Fruit fly (Drosophila melanogaster) whole organism, embryonic: ENCODE results near the gene Rab5.

Experiments
- B-H1 ChIP-seq: fragments of 200-800 bp; sonication (Bioruptor generic); IDR thresholded peaks from 3 replicates; pipeline ENCODE4 v1.3.6; 2022; ENCODE audit warnings: missing biosample characterization, missing genetic modification characterization
- C15 ChIP-seq: fragments of 200-800 bp; sonication (Bioruptor generic); IDR thresholded peaks from 3 replicates; pipeline ENCODE4 v1.3.6; 2022; ENCODE audit warnings: missing biosample characterization, missing genetic modification characterization
- CG13624 ChIP-seq: fragments of 200-800 bp; sonication (Bioruptor generic); optimal IDR thresholded peaks from 2 replicates; lab custom pipeline; 2016; ENCODE audit warnings: missing biosample characterization, missing genetic modification characterization
- CG15269 ChIP-seq: fragments of 200-800 bp; sonication (Bioruptor generic); optimal IDR thresholded peaks from 2 replicates; lab custom pipeline; 2018; ENCODE audit warnings: missing biosample characterization, mild to moderate bottlenecking, missing genetic modification characterization, moderate library complexity
- CG1529 ChIP-seq: fragments of 200-800 bp; sonication (Bioruptor generic); optimal IDR thresholded peaks from 3 replicates; lab custom pipeline; 2018; ENCODE audit warnings: missing biosample characterization, missing genetic modification characterization
- CG15479 ChIP-seq: fragments of 200-800 bp; sonication (Bioruptor generic); optimal IDR thresholded peaks from 3 replicates; lab custom pipeline; 2019; ENCODE audit warnings: missing biosample characterization, mild to moderate bottlenecking, missing genetic modification characterization, moderate library complexity
- CG1602 ChIP-seq: fragments of 200-800 bp; sonication (Bioruptor generic); optimal IDR thresholded peaks from 3 replicates; lab custom pipeline; 2016; ENCODE audit warnings: missing biosample characterization, missing genetic modification characterization
- CG1603 ChIP-seq: fragments of 200-800 bp; sonication (Bioruptor generic); optimal IDR thresholded peaks from 2 replicates; lab custom pipeline; 2019; ENCODE audit warnings: missing biosample characterization, mild to moderate bottlenecking, missing genetic modification characterization, moderate library complexity
- CG17385 ChIP-seq: fragments of 200-800 bp; sonication (Bioruptor generic); optimal IDR thresholded peaks from 3 replicates; lab custom pipeline; 2018; ENCODE audit warnings: missing biosample characterization, mild to moderate bottlenecking, missing genetic modification characterization
- CG2712 ChIP-seq: fragments of 200-800 bp; optimal IDR thresholded peaks from 3 replicates; lab custom pipeline; 2019; ENCODE audit warnings: missing biosample characterization, mild to moderate bottlenecking, missing genetic modification characterization, moderate library complexity
- CG32767 ChIP-seq: fragments of 200-800 bp; sonication (Bioruptor generic); IDR thresholded peaks from 2 replicates; pipeline ENCODE4 v1.3.6; 2022; ENCODE audit warnings: missing biosample characterization, missing genetic modification characterization
- CG34376 ChIP-seq: fragments of 200-800 bp; sonication (Bioruptor generic); optimal IDR thresholded peaks from 2 replicates; lab custom pipeline; 2018; ENCODE audit warnings: missing biosample characterization, mild to moderate bottlenecking, missing genetic modification characterization
- CG6654 ChIP-seq: fragments of 200-800 bp; sonication (Bioruptor generic); optimal IDR thresholded peaks from 2 replicates; lab custom pipeline; 2017; ENCODE audit warnings: missing biosample characterization, mild to moderate bottlenecking, missing genetic modification characterization
- CG6689 ChIP-seq: fragments of 200-800 bp; sonication (Bioruptor generic); IDR thresholded peaks from 2 replicates; pipeline ENCODE4 v1.3.6; 2022; ENCODE audit warnings: missing biosample characterization, missing genetic modification characterization
- CG7556 ChIP-seq: fragments of 200-800 bp; sonication (Bioruptor generic); optimal IDR thresholded peaks from 2 replicates; lab custom pipeline; 2017; ENCODE audit warnings: missing biosample characterization, mild to moderate bottlenecking, missing genetic modification characterization
- D19B ChIP-seq: fragments of 200-800 bp; sonication (Bioruptor generic); optimal IDR thresholded peaks from 2 replicates; lab custom pipeline; 2017; ENCODE audit warnings: missing biosample characterization, mild to moderate bottlenecking, missing genetic modification characterization
- Deaf1 ChIP-seq: fragments of 200-800 bp; optimal IDR thresholded peaks from 3 replicates; lab custom pipeline; 2019; ENCODE audit warnings: missing biosample characterization, mild to moderate bottlenecking, missing genetic modification characterization, moderate library complexity
- Dek ChIP-seq: fragments of 200-800 bp; sonication (Bioruptor generic); optimal IDR thresholded peaks from 3 replicates; lab custom pipeline; 2019; ENCODE audit warnings: missing biosample characterization, mild to moderate bottlenecking, missing genetic modification characterization, moderate library complexity
- Dll ChIP-seq: fragments of 200-800 bp; sonication (Bioruptor generic); IDR thresholded peaks from 4 replicates; pipeline ENCODE4 v1.3.6; 2022; ENCODE audit warnings: missing biosample characterization, missing genetic modification characterization; ENCODE audit not compliant: partially characterized antibody
- E2f1 ChIP-seq: fragments of 200-800 bp; sonication (Bioruptor generic); IDR thresholded peaks from 2 replicates; pipeline ENCODE4 v1.3.6; 2022; ENCODE audit warnings: missing biosample characterization, missing genetic modification characterization
- Hmr ChIP-seq: fragments of 200-800 bp; sonication (Bioruptor generic); optimal IDR thresholded peaks from 3 replicates; lab custom pipeline; 2017; ENCODE audit warnings: mild to moderate bottlenecking, missing biosample characterization, missing genetic modification reagents, missing genetic modification characterization
- Lim3 ChIP-seq: fragments of 200-800 bp; sonication (Bioruptor generic); IDR thresholded peaks from 2 replicates; pipeline ENCODE4 v1.3.6; 2022; ENCODE audit warnings: missing biosample characterization, missing genetic modification characterization
- MTF-1 ChIP-seq: fragments of 200-800 bp; sonication (Bioruptor generic); optimal IDR thresholded peaks from 2 replicates; lab custom pipeline; 2018; ENCODE audit warnings: missing biosample characterization, mild to moderate bottlenecking, missing genetic modification characterization, borderline replicate concordance
- Mes4 ChIP-seq: fragments of 200-800 bp; sonication (Bioruptor generic); optimal IDR thresholded peaks from 2 replicates; lab custom pipeline; 2016; ENCODE audit warnings: missing biosample characterization, missing genetic modification characterization
- Nf-YB ChIP-seq: fragments of 200-800 bp; sonication (Bioruptor generic); optimal IDR thresholded peaks from 3 replicates; lab custom pipeline; 2019; ENCODE audit warnings: missing biosample characterization, mild to moderate bottlenecking, missing genetic modification characterization, moderate library complexity
- Nf-YC ChIP-seq: fragments of 200-800 bp; optimal IDR thresholded peaks from 3 replicates; lab custom pipeline; 2019; ENCODE audit warnings: missing biosample characterization, mild to moderate bottlenecking, missing genetic modification characterization, moderate library complexity
- NfI ChIP-seq: fragments of 200-800 bp; sonication (Bioruptor generic); optimal IDR thresholded peaks from 3 replicates; lab custom pipeline; 2018; ENCODE audit warnings: missing biosample characterization, mild to moderate bottlenecking, missing genetic modification characterization, moderate library complexity
- TFAM ChIP-seq: fragments of 200-800 bp; sonication (Bioruptor generic); optimal IDR thresholded peaks from 2 replicates; lab custom pipeline; 2017; ENCODE audit warnings: missing biosample characterization, missing genetic modification characterization, inconsistent platforms
- al ChIP-seq: fragments of 200-800 bp; sonication (Bioruptor generic); IDR thresholded peaks from 2 replicates; pipeline ENCODE4 v1.3.6; 2022; ENCODE audit warnings: missing biosample characterization, missing genetic modification characterization
- ara ChIP-seq: fragments of 200-800 bp; sonication (Bioruptor generic); IDR thresholded peaks from 2 replicates; pipeline ENCODE4 v1.3.6; 2022; ENCODE audit warnings: missing biosample characterization, missing genetic modification characterization
- dan ChIP-seq: fragments of 200-800 bp; sonication (Bioruptor generic); IDR thresholded peaks from 2 replicates; pipeline ENCODE4 v1.3.6; 2022; ENCODE audit warnings: missing biosample characterization, missing genetic modification characterization
- dpn ChIP-seq, 2 experiments: fragments of 200-800 bp; sonication (Bioruptor generic); optimal IDR thresholded peaks; 3 replicates each; lab custom pipeline; 2016; ENCODE audit warnings: missing biosample characterization in 2 of 2, missing genetic modification characterization in 2 of 2
- eyg ChIP-seq: fragments of 200-800 bp; sonication (Bioruptor generic); optimal IDR thresholded peaks from 3 replicates; lab custom pipeline; 2016; ENCODE audit warnings: missing biosample characterization, missing genetic modification characterization
- lab ChIP-seq: fragments of 200-800 bp; sonication (Bioruptor generic); optimal IDR thresholded peaks from 3 replicates; lab custom pipeline; 2017; ENCODE audit warnings: missing biosample characterization, missing genetic modification characterization, mild to moderate bottlenecking, moderate library complexity, missing genetic modification reagents
- lbe ChIP-seq: fragments of 200-800 bp; sonication (Bioruptor generic); optimal IDR thresholded peaks from 2 replicates; lab custom pipeline; 2016; ENCODE audit warnings: missing biosample characterization, mild to moderate bottlenecking, missing genetic modification characterization
- oc ChIP-seq: fragments of 200-800 bp; sonication (Bioruptor generic); optimal IDR thresholded peaks from 2 replicates; lab custom pipeline; 2018; ENCODE audit warnings: missing biosample characterization, mild to moderate bottlenecking, missing genetic modification characterization, moderate library complexity
- onecut ChIP-seq: fragments of 200-800 bp; sonication (Bioruptor generic); IDR thresholded peaks from 2 replicates; pipeline ENCODE4 v1.3.6; 2022; ENCODE audit warnings: missing biosample characterization, missing genetic modification characterization
- p53 ChIP-seq: fragments of 200-800 bp; sonication (Bioruptor generic); optimal IDR thresholded peaks from 2 replicates; lab custom pipeline; 2016; ENCODE audit warnings: missing biosample characterization, missing genetic modification characterization
- schlank ChIP-seq: fragments of 200-800 bp; sonication (Bioruptor generic); optimal IDR thresholded peaks from 2 replicates; lab custom pipeline; 2018; ENCODE audit warnings: missing biosample characterization, mild to moderate bottlenecking, missing genetic modification characterization
- sug ChIP-seq: fragments of 200-800 bp; optimal IDR thresholded peaks from 2 replicates; lab custom pipeline; 2019; ENCODE audit warnings: missing biosample characterization, mild to moderate bottlenecking, missing genetic modification characterization, moderate library complexity
- tap ChIP-seq: fragments of 200-800 bp; optimal IDR thresholded peaks from 3 replicates; lab custom pipeline; 2019; ENCODE audit warnings: missing biosample characterization, mild to moderate bottlenecking, missing genetic modification characterization, moderate library complexity
- zfh1 ChIP-seq: fragments of 200-800 bp; sonication (Bioruptor generic); IDR thresholded peaks from 3 replicates; pipeline ENCODE4 v1.3.6; 2022; ENCODE audit warnings: missing biosample characterization, missing genetic modification characterization

The Rab5 gene

DNA sequence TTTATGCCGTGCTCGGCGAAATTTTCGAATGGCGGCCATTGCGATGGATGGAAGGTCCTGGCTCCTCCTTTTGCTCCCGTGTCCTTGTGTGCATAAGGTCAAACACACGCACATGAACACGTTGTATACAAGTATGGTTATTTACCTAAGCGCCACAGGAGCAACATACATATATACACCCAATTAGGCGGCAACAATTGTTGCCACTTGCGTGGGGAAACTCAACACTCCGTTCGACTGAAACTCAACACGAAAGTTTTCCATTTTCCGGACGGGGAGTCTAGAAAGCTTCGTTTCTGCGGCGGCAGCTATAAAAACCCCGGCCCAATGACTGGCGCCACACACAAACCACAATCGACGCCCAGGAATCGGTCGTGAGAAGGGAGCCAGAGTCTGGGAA lies 26.2 kb upstream of the Rab5 start, which contains the start of gene CG46448:
Gene CG46448, plus strand, starts transcription at position 340 of the 400 bp plus-strand sequence.
- TF ChIP-seq E2f1 (no peak), D19B (GFP tag; lab: Kevin White, UChicago) (no peak), CG32767 (GFP tag; lab: Robert Waterston, UW) (no peak), schlank (tag; lab: Kevin White, UChicago) (no peak), CG1602 (GFP tag; lab: Kevin White, UChicago) (no peak), Dll (no peak), NfI (GFP tag; lab: Kevin White, UChicago) (no peak), CG6654 (GFP tag; lab: Kevin White, UChicago) (no peak), Mes4 (GFP tag; lab: Kevin White, UChicago) (no peak), Lim3 (GFP tag; lab: Robert Waterston, UW) (0 out of 2 replicates have a peak, but pooled peaks have one; percentile 7), Nf-YC (peak; percentile 87), zfh1 (no peak), onecut (GFP tag; lab: Robert Waterston, UW) (no peak), CG1603 (no peak), lab (GFP tag; lab: Kevin White, UChicago) (peak; percentile 16), sug (no peak), lbe (no peak), dan (no peak), p53 (GFP tag; lab: Kevin White, UChicago) (no peak), Nf-YB (GFP tag; lab: Kevin White, UChicago) (peak; percentile 78), eyg (GFP tag; lab: Kevin White, UChicago) (no peak), tap (tag; lab: Kevin White, UChicago) (no peak), CG15479 (GFP tag; lab: Kevin White, UChicago) (no peak), CG2712 (tag; lab: Kevin White, UChicago) (no peak), Deaf1 (peak; percentile 12), dpn (GFP tag; optimal IDR thresholded peaks at IDR 0.05; lab: Kevin White, UChicago) (no peak), CG34376 (no peak)
- TF ChIP-seq, all 482 proteins: peak for 5

DNA sequence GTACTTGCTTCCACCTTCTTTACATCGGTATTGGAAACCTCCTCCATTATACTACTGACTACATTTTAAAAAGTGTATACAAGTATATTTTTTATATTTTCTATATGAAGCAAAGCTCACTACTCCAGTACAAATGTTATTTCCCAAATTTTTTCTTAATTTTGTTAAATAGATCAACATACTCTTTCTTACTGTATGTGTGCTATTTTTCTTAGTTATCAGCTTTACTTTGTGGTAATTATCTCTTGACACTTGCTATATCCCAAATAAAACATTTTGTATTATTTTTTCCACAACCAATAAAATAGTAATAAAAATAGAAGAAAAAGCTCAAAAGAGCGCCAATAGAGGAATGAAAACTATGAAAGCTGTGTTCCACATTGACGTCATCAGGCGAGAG lies 25.5 kb upstream of the Rab5 start, which contains the start of gene CG43750:
Gene CG43750, minus strand, starts transcription at position 101 of the 400 bp plus-strand sequence.
- TF ChIP-seq CG1529 (GFP tag; lab: Kevin White, UChicago) (no peak), al (GFP tag; lab: Robert Waterston, UW) (no peak), Mes4 (GFP tag; lab: Kevin White, UChicago) (no peak), CG7556 (no peak), oc (tag; lab: Kevin White, UChicago) (no peak), onecut (GFP tag; lab: Robert Waterston, UW) (no peak), TFAM (GFP tag; lab: Kevin White, UChicago) (no peak), CG15269 (tag; lab: Kevin White, UChicago) (no peak), B-H1 (GFP tag; lab: Robert Waterston, UW) (no peak), Hmr (no peak), MTF-1 (GFP tag; lab: Kevin White, UChicago) (no peak), C15 (no peak), ara (GFP tag; lab: Robert Waterston, UW) (no peak), CG13624 (GFP tag; lab: Kevin White, UChicago) (no peak), Dek (no peak), CG6689 (GFP tag; lab: Robert Waterston, UW) (no peak), CG17385 (no peak)
